Worm (Caenorhabditis elegans) whole organism, midembryonic: ENCODE measurements around the gene ugt-37.

Source experiments
- T22C8.4 ChIP-seq: fragments of 200-800 bp; sonication (Bioruptor generic); IDR thresholded peaks from 2 replicates; pipeline ENCODE4 v1.3.6; 2022; ENCODE audit warnings: missing genetic modification characterization, missing compliant biosample characterization
- cog-1 ChIP-seq: sonication (generic microtip); optimal IDR thresholded peaks from 2 replicates; lab custom pipeline; 2016; ENCODE audit warnings: missing genetic modification characterization, missing compliant biosample characterization
- flt-1 ChIP-seq: fragments of 200-800 bp; sonication (Bioruptor generic); IDR thresholded peaks from 2 replicates; pipeline ENCODE4 v1.3.6; 2022; ENCODE audit warnings: missing genetic modification characterization, missing compliant biosample characterization
- klf-2 ChIP-seq: fragments of 200-800 bp; sonication (Bioruptor generic); conservative IDR thresholded peaks from 2 replicates; pipeline ENCODE4 v1.3.6; 2022; ENCODE audit warnings: missing genetic modification reagents, missing genetic modification characterization, missing compliant biosample characterization
- med-1 ChIP-seq: sonication (generic microtip); optimal IDR thresholded peaks from 2 replicates; lab custom pipeline; 2017; ENCODE audit warnings: missing genetic modification characterization, mild to moderate bottlenecking, missing compliant biosample characterization, antibody characterized with exemption, missing genetic modification reagents; ENCODE audit not compliant: insufficient read depth
- ref-1 ChIP-seq: fragments of 200-800 bp; sonication (Bioruptor generic); conservative IDR thresholded peaks from 2 replicates; pipeline ENCODE4 v1.3.6; 2022; ENCODE audit warnings: missing genetic modification reagents, missing genetic modification characterization, missing compliant biosample characterization
- tab-1 ChIP-seq: fragments of 200-800 bp; sonication (Bioruptor generic); IDR thresholded peaks from 2 replicates; pipeline ENCODE4 v1.3.6; 2022; ENCODE audit warnings: missing genetic modification characterization, missing compliant biosample characterization
- ztf-23 ChIP-seq: fragments of 200-800 bp; sonication (Bioruptor generic); IDR thresholded peaks from 2 replicates; pipeline ENCODE4 v1.3.6; 2022; ENCODE audit warnings: missing genetic modification reagents, missing genetic modification characterization, missing compliant biosample characterization
- ztf-29 ChIP-seq: fragments of 200-800 bp; sonication (Bioruptor generic); IDR thresholded peaks from 2 replicates; pipeline ENCODE4 v1.3.6; 2022; ENCODE audit warnings: missing genetic modification reagents, missing genetic modification characterization, missing compliant biosample characterization

Gene ugt-37

ce11 chrV:7141864-7142263 lies 3.3 kb downstream of the ugt-37 start, which contains the start of gene ugt-40:
TSS of gene ugt-40 (minus strand) at chrV:7141964.
- no peak for TF ChIP-seq T22C8.4
- no peak for TF ChIP-seq tab-1 (GFP tag; lab: Robert Waterston, UW)
- TF ChIP-seq ztf-29 (GFP tag; lab: Robert Waterston, UW) = no peak
- TF ChIP-seq ref-1 (GFP tag; lab: Robert Waterston, UW) = no peak
- no peak for TF ChIP-seq ztf-23
- TF ChIP-seq flt-1 (GFP tag; lab: Robert Waterston, UW) = no peak
- no peak for TF ChIP-seq klf-2 (GFP tag; lab: Robert Waterston, UW)
- TF ChIP-seq med-1 (GFP tag; lab: Kevin White, UChicago) = no peak
- no peak for TF ChIP-seq cog-1 (tag; lab: Kevin White, UChicago)

- TF ChIP-seq ztf-29 (GFP tag; lab: Robert Waterston, UW) (no peak), ref-1 (GFP tag; lab: Robert Waterston, UW) (no peak), flt-1 (GFP tag; lab: Robert Waterston, UW) (no peak), ztf-23 (no peak), cog-1 (tag; lab: Kevin White, UChicago) (no peak), T22C8.4 (no peak), klf-2 (GFP tag; lab: Robert Waterston, UW) (no peak), med-1 (GFP tag; lab: Kevin White, UChicago) (no peak), tab-1 (GFP tag; lab: Robert Waterston, UW) (no peak)
Measured at ce11 chrV:7140368-7140767, 4.8 kb downstream of the ugt-37 start.

- TF ChIP-seq ref-1 (GFP tag; lab: Robert Waterston, UW) (no peak), ztf-29 (GFP tag; lab: Robert Waterston, UW) (no peak)
Measured at ce11 chrV:7138320-7138719, 6.8 kb downstream of the ugt-37 start, which contains the start of gene str-112. TSS of gene str-112 (minus strand) at chrV:7138420.

- no peak for TF ChIP-seq tab-1 (GFP tag; lab: Robert Waterston, UW)
- TF ChIP-seq flt-1 (GFP tag; lab: Robert Waterston, UW) = no peak
- no peak for TF ChIP-seq ztf-23
- TF ChIP-seq T22C8.4 = no peak
- TF ChIP-seq med-1 (GFP tag; lab: Kevin White, UChicago) = no peak
- no peak for TF ChIP-seq ztf-29 (GFP tag; lab: Robert Waterston, UW)
- no peak for TF ChIP-seq klf-2 (GFP tag; lab: Robert Waterston, UW)
- no peak for TF ChIP-seq ref-1 (GFP tag; lab: Robert Waterston, UW)
- no peak for TF ChIP-seq cog-1 (tag; lab: Kevin White, UChicago)
Measured at ce11 chrV:7136859-7137258, 8.3 kb downstream of the ugt-37 start.

- TF ChIP-seq med-1 (GFP tag; lab: Kevin White, UChicago) (no peak), T22C8.4 (no peak), tab-1 (GFP tag; lab: Robert Waterston, UW) (no peak), klf-2 (GFP tag; lab: Robert Waterston, UW) (no peak), ref-1 (GFP tag; lab: Robert Waterston, UW) (no peak), flt-1 (GFP tag; lab: Robert Waterston, UW) (no peak), ztf-29 (GFP tag; lab: Robert Waterston, UW) (no peak), cog-1 (tag; lab: Kevin White, UChicago) (no peak), ztf-23 (no peak)
Measured at ce11 chrV:7133963-7134362, 11.2 kb downstream of the ugt-37 start, which contains the start of gene F10D2.16. TSS of gene F10D2.16 (plus strand) at chrV:7134263.

- TF ChIP-seq cog-1 (tag; lab: Kevin White, UChicago) = no peak
Measured at ce11 chrV:7132248-7132647, 12.9 kb downstream of the ugt-37 start, which contains the start of gene sre-10. TSS of gene sre-10 (plus strand) at chrV:7132548.

ce11 chrV:7130974-7131373 lies 14.1 kb downstream of the ugt-37 start, which contains the start of gene srx-36:
TSS of gene srx-36 (minus strand) at chrV:7131074.
- no peak for TF ChIP-seq ztf-23
- TF ChIP-seq klf-2 (GFP tag; lab: Robert Waterston, UW) = no peak
- TF ChIP-seq med-1 (GFP tag; lab: Kevin White, UChicago) = no peak
- no peak for TF ChIP-seq tab-1 (GFP tag; lab: Robert Waterston, UW)
- TF ChIP-seq ztf-29 (GFP tag; lab: Robert Waterston, UW) = no peak
- TF ChIP-seq ref-1 (GFP tag; lab: Robert Waterston, UW) = no peak
- no peak for TF ChIP-seq T22C8.4
- no peak for TF ChIP-seq flt-1 (GFP tag; lab: Robert Waterston, UW)
- no peak for TF ChIP-seq cog-1 (tag; lab: Kevin White, UChicago)

ce11 chrV:7129460-7129859 lies 15.7 kb downstream of the ugt-37 start, which contains the start of gene T01C4.8:
TSS of gene T01C4.8 (minus strand) at chrV:7129560.
- no peak for TF ChIP-seq ztf-23
- TF ChIP-seq flt-1 (GFP tag; lab: Robert Waterston, UW) = no peak
- no peak for TF ChIP-seq T22C8.4
- TF ChIP-seq ztf-29 (GFP tag; lab: Robert Waterston, UW) = no peak
- no peak for TF ChIP-seq klf-2 (GFP tag; lab: Robert Waterston, UW)
- TF ChIP-seq cog-1 (tag; lab: Kevin White, UChicago) = no peak
- TF ChIP-seq tab-1 (GFP tag; lab: Robert Waterston, UW) = no peak
- TF ChIP-seq ref-1 (GFP tag; lab: Robert Waterston, UW) = no peak
- TF ChIP-seq med-1 (GFP tag; lab: Kevin White, UChicago) = no peak

- TF ChIP-seq tab-1 (GFP tag; lab: Robert Waterston, UW) (no peak), ztf-29 (GFP tag; lab: Robert Waterston, UW) (no peak), T22C8.4 (no peak), ref-1 (GFP tag; lab: Robert Waterston, UW) (no peak), cog-1 (tag; lab: Kevin White, UChicago) (no peak), med-1 (GFP tag; lab: Kevin White, UChicago) (no peak), flt-1 (GFP tag; lab: Robert Waterston, UW) (no peak), klf-2 (GFP tag; lab: Robert Waterston, UW) (no peak), ztf-23 (no peak)
Measured at ce11 chrV:7123979-7124378, 21.1 kb downstream of the ugt-37 start.
